Fruit fly (Drosophila melanogaster): ENCODE data around the gene Hcs.
A peak's percentile ranks its signal among the peaks of the same experiment; 100 is the strongest.

Hcs gene

DNA sequence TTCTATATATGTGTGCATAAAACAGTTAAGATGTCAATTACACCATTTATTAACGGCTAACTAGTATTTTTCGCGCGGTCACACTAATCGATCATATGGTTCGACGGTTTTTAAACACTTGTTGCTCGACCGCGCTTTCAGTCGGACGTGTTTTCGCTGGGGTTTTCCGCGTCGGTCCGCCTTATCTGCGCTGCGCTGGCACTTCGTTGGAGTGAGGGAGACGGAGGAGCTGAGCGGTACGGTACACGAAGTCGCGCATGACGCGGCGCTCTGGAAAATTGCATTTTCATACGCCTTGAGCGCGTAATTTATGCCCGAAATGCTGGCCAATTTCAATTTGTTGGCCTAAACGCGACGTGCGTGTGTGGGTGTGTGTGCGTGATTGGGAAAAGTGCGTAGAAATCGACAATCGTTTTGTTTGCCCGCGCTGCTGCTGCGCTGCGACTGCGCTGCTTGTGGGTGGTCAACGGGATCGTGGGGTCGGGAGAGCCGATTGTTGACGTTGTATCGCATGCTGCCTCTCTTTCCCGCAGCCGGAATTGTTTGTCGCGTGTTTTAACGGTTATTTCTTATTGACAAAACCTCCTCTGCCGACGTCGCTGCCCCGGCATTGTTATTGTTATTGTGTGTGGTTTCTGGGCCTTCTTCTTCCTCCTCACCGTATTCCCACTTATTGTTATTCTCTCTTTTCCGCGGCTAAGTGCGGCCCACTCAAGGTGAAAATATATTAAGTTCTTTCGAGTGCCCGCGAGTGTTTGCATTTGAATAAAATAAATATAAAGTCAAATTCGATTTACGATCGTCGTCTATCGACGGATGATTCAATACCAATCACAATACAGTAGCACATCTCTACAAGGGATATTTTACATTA is 42.5 kb downstream of the Hcs start, which contains the start of gene Itpr:
Gene Itpr (plus strand): TSS at position 116 of the 874 bp plus-strand sequence.
- no peak for TF ChIP-seq dsf (GFP tag; optimal IDR thresholded peaks at IDR 0.05; ENCODE audit: borderline replicate concordance)
- TF ChIP-seq GATAd (GFP tag; optimal IDR thresholded peaks at IDR 0.05): no peak
- no peak for TF ChIP-seq Mio (GFP tag; optimal IDR thresholded peaks at IDR 0.05)
- no peak for TF ChIP-seq sage (GFP tag; optimal IDR thresholded peaks at IDR 0.05)
- TF ChIP-seq CG9705 (GFP tag; optimal IDR thresholded peaks at IDR 0.05): no peak
- peak; percentile 72 for TF ChIP-seq CrebA (GFP tag; optimal IDR thresholded peaks at IDR 0.05; ENCODE audit: borderline replicate concordance)
- peak; percentile 8 for TF ChIP-seq tai (GFP tag; optimal IDR thresholded peaks at IDR 0.05)
- TF ChIP-seq HLH106 (tag; optimal IDR thresholded peaks at IDR 0.05): no peak
- TF ChIP-seq OdsH (GFP tag; optimal IDR thresholded peaks at IDR 0.05): peak; percentile 16
- no peak for TF ChIP-seq Rel (GFP tag; optimal IDR thresholded peaks at IDR 0.05)
- peak; percentile 73 for TF ChIP-seq Rel (tag; optimal IDR thresholded peaks at IDR 0.05)
- TF ChIP-seq h (GFP tag; optimal IDR thresholded peaks at IDR 0.05): peak; percentile 82
- peak; percentile 26 for TF ChIP-seq Hnf4 (GFP tag; optimal IDR thresholded peaks at IDR 0.05)
- no peak for TF ChIP-seq usp (GFP tag; optimal IDR thresholded peaks at IDR 0.05)
- TF ChIP-seq Abd-B (GFP tag; optimal IDR thresholded peaks at IDR 0.05): no peak
- TF ChIP-seq Hr83 (GFP tag; optimal IDR thresholded peaks at IDR 0.05; ENCODE audit: poor library complexity, severe bottlenecking): peak; percentile 62
- peak; percentile 15 for TF ChIP-seq br (GFP tag; optimal IDR thresholded peaks at IDR 0.05)
- TF ChIP-seq Sp1 (GFP tag; optimal IDR thresholded peaks at IDR 0.05): peak; percentile 28
- TF ChIP-seq foxo (GFP tag; optimal IDR thresholded peaks at IDR 0.05): peak in 1 of 2 experiments; percentile 7
- no peak for TF ChIP-seq Dfd (GFP tag; optimal IDR thresholded peaks at IDR 0.05)
- TF ChIP-seq Dif (GFP tag; optimal IDR thresholded peaks at IDR 0.05; ENCODE audit: partially characterized antibody): peak; percentile 34
- peak; percentile 12 for TF ChIP-seq psq (GFP tag; optimal IDR thresholded peaks at IDR 0.05)
- no peak for TF ChIP-seq CG32264 (GFP tag; optimal IDR thresholded peaks at IDR 0.05)
- TF ChIP-seq Jra (GFP tag; optimal IDR thresholded peaks at IDR 0.05): peak; percentile 49

DNA sequence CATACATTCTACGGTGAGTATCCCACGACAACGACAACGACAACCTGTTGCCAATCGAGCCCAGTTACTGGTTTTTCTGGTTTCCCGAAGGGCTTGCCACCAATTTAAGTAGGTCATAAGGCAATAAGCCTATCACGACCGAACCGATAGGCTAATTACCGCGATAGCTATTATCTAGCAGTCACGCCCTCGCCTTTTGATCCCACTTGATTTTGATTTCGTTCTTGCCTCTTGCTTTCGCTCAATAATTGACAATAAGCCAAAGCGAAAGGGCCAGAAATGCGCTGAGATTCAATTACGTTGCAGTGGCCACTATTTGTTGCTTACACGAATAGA is 43.1 kb downstream of the Hcs start:
- TF ChIP-seq Vsx2 (GFP tag; optimal IDR thresholded peaks at IDR 0.05; ENCODE audit: partially characterized antibody) (peak; percentile 71), HLH106 (tag; optimal IDR thresholded peaks at IDR 0.05) (no peak), rgr (GFP tag; optimal IDR thresholded peaks at IDR 0.05) (no peak), Dif (GFP tag; optimal IDR thresholded peaks at IDR 0.05; ENCODE audit: partially characterized antibody) (peak; percentile 44), brk (GFP tag; optimal IDR thresholded peaks at IDR 0.05) (no peak)

dm6 chr3R:5518627-5519026 is 43.9 kb downstream of the Hcs start:
- TF ChIP-seq Sp1 (GFP tag; optimal IDR thresholded peaks at IDR 0.05) (no peak), GATAd (GFP tag; optimal IDR thresholded peaks at IDR 0.05) (no peak), Abd-B (GFP tag; optimal IDR thresholded peaks at IDR 0.05) (no peak), rgr (GFP tag; optimal IDR thresholded peaks at IDR 0.05) (peak; percentile 37), Myc (optimal IDR thresholded peaks at IDR 0.05) (no peak), lola (GFP tag; optimal IDR thresholded peaks at IDR 0.05) (no peak), h (GFP tag; optimal IDR thresholded peaks at IDR 0.05) (peak; percentile 35), sage (GFP tag; optimal IDR thresholded peaks at IDR 0.05) (no peak), pan (optimal IDR thresholded peaks at IDR 0.05) (no peak), woc (GFP tag; optimal IDR thresholded peaks at IDR 0.05) (peak; percentile 60), psq (GFP tag; optimal IDR thresholded peaks at IDR 0.05) (peak; percentile 30), Mio (GFP tag; optimal IDR thresholded peaks at IDR 0.05) (no peak), tai (GFP tag; optimal IDR thresholded peaks at IDR 0.05) (no peak), Dfd (GFP tag; optimal IDR thresholded peaks at IDR 0.05) (no peak), N (GFP tag; optimal IDR thresholded peaks at IDR 0.05) (no peak), dl (GFP tag; optimal IDR thresholded peaks at IDR 0.05; ENCODE audit: insufficient read depth in 1 of 2, partially characterized antibody in 2 of 2) (no peak), Rel (GFP tag; optimal IDR thresholded peaks at IDR 0.05) (no peak), Rel (tag; optimal IDR thresholded peaks at IDR 0.05) (no peak), OdsH (GFP tag; optimal IDR thresholded peaks at IDR 0.05) (peak; percentile 39), CG32264 (GFP tag; optimal IDR thresholded peaks at IDR 0.05) (no peak), Dif (GFP tag; optimal IDR thresholded peaks at IDR 0.05; ENCODE audit: partially characterized antibody) (no peak), dsf (GFP tag; optimal IDR thresholded peaks at IDR 0.05; ENCODE audit: borderline replicate concordance) (no peak), ey (GFP tag; optimal IDR thresholded peaks at IDR 0.05) (peak; percentile 40), sv (GFP tag; optimal IDR thresholded peaks at IDR 0.05) (no peak), jim (GFP tag; optimal IDR thresholded peaks at IDR 0.05) (no peak), HLH106 (tag; optimal IDR thresholded peaks at IDR 0.05) (peak; percentile 48), Jra (GFP tag; optimal IDR thresholded peaks at IDR 0.05) (no peak), dmrt93B (GFP tag; optimal IDR thresholded peaks at IDR 0.05) (peak; percentile 8), CrebA (GFP tag; optimal IDR thresholded peaks at IDR 0.05; ENCODE audit: borderline replicate concordance) (no peak), CG9705 (GFP tag; optimal IDR thresholded peaks at IDR 0.05) (no peak), Hr83 (GFP tag; optimal IDR thresholded peaks at IDR 0.05; ENCODE audit: poor library complexity, severe bottlenecking) (no peak), foxo (GFP tag; optimal IDR thresholded peaks at IDR 0.05) (peak in 1 of 2 experiments; percentile 62), Hr78 (GFP tag; optimal IDR thresholded peaks at IDR 0.05) (no peak), br (GFP tag; optimal IDR thresholded peaks at IDR 0.05) (peak; percentile 24), Vsx2 (GFP tag; optimal IDR thresholded peaks at IDR 0.05; ENCODE audit: partially characterized antibody) (no peak), brk (GFP tag; optimal IDR thresholded peaks at IDR 0.05) (no peak), usp (GFP tag; optimal IDR thresholded peaks at IDR 0.05) (no peak), fru (GFP tag; optimal IDR thresholded peaks at IDR 0.05) (peak; percentile 55), Hnf4 (GFP tag; optimal IDR thresholded peaks at IDR 0.05) (no peak)
